Fruit fly (Drosophila melanogaster) whole organism, adult: ENCODE measurements around the gene CG6168.

Experiments
- CG1620 ChIP-seq: fragments of 200-800 bp; sonication (Bioruptor generic); optimal IDR thresholded peaks from 2 replicates; lab custom pipeline; 2016; ENCODE audit warnings: missing biosample characterization, missing genetic modification characterization
- CG7101 ChIP-seq: fragments of 200-800 bp; sonication (Bioruptor generic); optimal IDR thresholded peaks from 2 replicates; lab custom pipeline; 2018; ENCODE audit warnings: missing biosample characterization, mild to moderate bottlenecking, missing genetic modification characterization, moderate library complexity
- ovo ChIP-seq: fragments of 200-800 bp; sonication (Bioruptor generic); optimal IDR thresholded peaks from 2 replicates; lab custom pipeline; 2016; ENCODE audit warnings: missing biosample characterization, missing genetic modification characterization

dm6 chr3L:11289130-11289716 is 32.3 kb downstream of the CG6168 start:
- TF ChIP-seq ovo (no peak), CG7101 (no peak), CG1620 (GFP tag; lab: Kevin White, UChicago) (no peak)
